Fruit fly (Drosophila melanogaster): ENCODE measurements around the gene MED30.

MED30 gene

DNA sequence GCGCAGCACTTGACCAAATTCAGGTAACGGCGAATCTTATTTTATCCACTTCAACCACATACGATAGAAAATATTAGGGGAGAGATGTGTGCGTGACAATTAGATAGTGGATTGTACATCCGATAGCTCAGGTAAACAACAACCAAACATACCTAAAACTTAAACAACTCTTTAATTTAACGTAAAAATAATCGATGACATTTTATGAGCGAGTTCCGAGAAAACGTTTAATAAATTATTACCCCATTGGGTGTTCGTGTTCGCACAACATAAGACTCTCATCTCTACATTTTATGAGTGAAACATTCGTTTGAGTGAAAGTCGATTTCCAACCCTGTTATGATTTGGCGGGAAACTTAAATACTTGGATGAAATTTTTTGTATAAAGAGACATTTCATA is 26.4 kb upstream of the MED30 start, which contains the start of gene CG17129 (continued):
- TF ChIP-seq CG10267 (tag; optimal IDR thresholded peaks at IDR 0.05) (peak; percentile 89), bsh (GFP tag; optimal IDR thresholded peaks at IDR 0.05) (peak in 1 of 2 experiments; percentile 74), CG4282 (GFP tag; optimal IDR thresholded peaks at IDR 0.05) (no peak), vfl (GFP tag; optimal IDR thresholded peaks at IDR 0.05) (peak; percentile 38), sd (tag; optimal IDR thresholded peaks at IDR 0.05) (peak; percentile 51), CG8924 (tag; optimal IDR thresholded peaks at IDR 0.05) (peak; percentile 67), disco-r (GFP tag; optimal IDR thresholded peaks at IDR 0.05) (peak; percentile 34), Tbp (GFP tag; optimal IDR thresholded peaks at IDR 0.05) (no peak), CG12104 (GFP tag; optimal IDR thresholded peaks at IDR 0.05) (peak; percentile 70), wdn (GFP tag; IDR thresholded peaks at IDR 0.05) (no peak), CG3065 (GFP tag; optimal IDR thresholded peaks at IDR 0.05) (peak; percentile 31), nerfin-1 (tag; optimal IDR thresholded peaks at IDR 0.05) (peak; percentile 73), CG17568 (GFP tag; optimal IDR thresholded peaks at IDR 0.05) (peak; percentile 68), CG11247 (GFP tag; IDR thresholded peaks at IDR 0.05) (peak; percentile 68), CG12769 (tag; optimal IDR thresholded peaks at IDR 0.05) (peak; percentile 83), CG42726 (GFP tag; IDR thresholded peaks at IDR 0.05; ENCODE audit: partially characterized antibody) (peak; percentile 39; the same call in 1 of the 2 replicates), Hey (tag; optimal IDR thresholded peaks at IDR 0.05) (no peak), CG13287 (GFP tag; IDR thresholded peaks at IDR 0.05; ENCODE audit: partially characterized antibody) (peak; percentile 99), cg (GFP tag; optimal IDR thresholded peaks at IDR 0.05) (no peak), al (GFP tag; IDR thresholded peaks at IDR 0.05) (peak; percentile 71), ftz-f1 (GFP tag; optimal IDR thresholded peaks at IDR 0.05) (no peak), grn (GFP tag; optimal IDR thresholded peaks at IDR 0.05) (no peak), CG12236 (GFP tag; optimal IDR thresholded peaks at IDR 0.05) (peak; percentile 74), GATAe (GFP tag; conservative IDR thresholded peaks at IDR 0.05) (0 out of 2 replicates have a peak, but pooled peaks have one; percentile 24), CG12391 (tag; optimal IDR thresholded peaks at IDR 0.05) (peak; percentile 84), BtbVII (GFP tag; optimal IDR thresholded peaks at IDR 0.05) (peak; percentile 32), CG7556 (GFP tag; optimal IDR thresholded peaks at IDR 0.05) (peak; percentile 65), ham (GFP tag; IDR thresholded peaks at IDR 0.05) (no peak), Neu2 (GFP tag; optimal IDR thresholded peaks at IDR 0.05; ENCODE audit: borderline replicate concordance) (no peak), jing (GFP tag; optimal IDR thresholded peaks at IDR 0.05) (no peak), CG11085 (GFP tag; IDR thresholded peaks at IDR 0.05) (peak; percentile 54), NK7.1 (GFP tag; optimal IDR thresholded peaks at IDR 0.05) (peak; percentile 60), bigmax (GFP tag; optimal IDR thresholded peaks at IDR 0.05) (no peak), CG6175 (GFP tag; IDR thresholded peaks at IDR 0.05) (0 out of 3 replicates have a peak, but pooled peaks have one; percentile 57), bab2 (GFP tag; optimal IDR thresholded peaks at IDR 0.05) (peak; percentile 86), CG10565 (GFP tag; optimal IDR thresholded peaks at IDR 0.05) (no peak), YL-1 (GFP tag; optimal IDR thresholded peaks at IDR 0.05) (peak; percentile 11), CG4707 (GFP tag; optimal IDR thresholded peaks at IDR 0.05) (peak; percentile 30), pros (GFP tag; optimal IDR thresholded peaks at IDR 0.05) (peak; percentile 45), nmo (GFP tag; optimal IDR thresholded peaks at IDR 0.05) (peak; percentile 77), Six4 (GFP tag; optimal IDR thresholded peaks at IDR 0.05) (peak; percentile 51), Dref (GFP tag; IDR thresholded peaks at IDR 0.05) (peak; percentile 48), kni (GFP tag; optimal IDR thresholded peaks at IDR 0.05) (peak; percentile 62), z (GFP tag; IDR thresholded peaks at IDR 0.05) (peak; percentile 97), CG3995 (GFP tag; optimal IDR thresholded peaks at IDR 0.05) (peak; percentile 66), corto (GFP tag; optimal IDR thresholded peaks at IDR 0.05) (peak; percentile 25), gce (GFP tag; IDR thresholded peaks at IDR 0.05) (no peak), CG10462 (GFP tag; optimal IDR thresholded peaks at IDR 0.05) (peak; percentile 9), CG17802 (tag; optimal IDR thresholded peaks at IDR 0.05) (peak; percentile 31), CG12219 (GFP tag; optimal IDR thresholded peaks at IDR 0.05) (peak; percentile 34), CG1792 (GFP tag; optimal IDR thresholded peaks at IDR 0.05) (peak; percentile 29)

Measured in whole organism, embryonic.